Worm (Caenorhabditis elegans) whole organism, early embryonic: ENCODE data around the gene clec-130.

Experiments
- B0310.2 ChIP-seq: sonication (generic microtip); optimal IDR thresholded peaks from 2 replicates; lab custom pipeline; 2016; ENCODE audit warnings: mild to moderate bottlenecking, missing genetic modification characterization, missing compliant biosample characterization
- F13C5.2 ChIP-seq: sonication (generic microtip); optimal IDR thresholded peaks from 2 replicates; lab custom pipeline; 2017; ENCODE audit warnings: mild to moderate bottlenecking, missing genetic modification characterization, inconsistent platforms, missing compliant biosample characterization
- aly-1 ChIP-seq: sonication (generic microtip); optimal IDR thresholded peaks from 2 replicates; lab custom pipeline; 2016; ENCODE audit warnings: missing genetic modification characterization, missing compliant biosample characterization
- ama-1 ChIP-seq: fragments of 150-350 bp; optimal IDR thresholded peaks from 2 replicates; lab custom pipeline; 2014
- ceh-13 ChIP-seq: fragments of 200-800 bp; sonication (Bioruptor generic); optimal IDR thresholded peaks from 2 replicates; lab custom pipeline; 2018; ENCODE audit warnings: mild to moderate bottlenecking, missing genetic modification characterization, missing compliant biosample characterization
- ceh-36 ChIP-seq: sonication (generic microtip); optimal IDR thresholded peaks from 2 replicates; lab custom pipeline; 2016; ENCODE audit warnings: missing genetic modification characterization, inconsistent platforms, missing compliant biosample characterization
- ets-7 ChIP-seq: sonication (generic microtip); optimal IDR thresholded peaks from 2 replicates; lab custom pipeline; 2016; ENCODE audit warnings: missing genotype, missing genetic modification characterization, missing compliant biosample characterization
- flt-1 ChIP-seq: fragments of 200-800 bp; sonication (Bioruptor generic); IDR thresholded peaks from 2 replicates; pipeline ENCODE4 v1.3.6; 2022; ENCODE audit warnings: missing genetic modification characterization, missing compliant biosample characterization
- hmbx-1 ChIP-seq: sonication (generic microtip); optimal IDR thresholded peaks from 2 replicates; lab custom pipeline; 2016; ENCODE audit warnings: mild to moderate bottlenecking, missing genetic modification characterization, missing compliant biosample characterization
- hmg-4 ChIP-seq: fragments of 200-800 bp; sonication (Bioruptor generic); optimal IDR thresholded peaks from 2 replicates; lab custom pipeline; 2018; ENCODE audit warnings: mild to moderate bottlenecking, missing genetic modification characterization, missing compliant biosample characterization
- hnd-1 ChIP-seq: sonication (generic microtip); optimal IDR thresholded peaks from 2 replicates; lab custom pipeline; 2016; ENCODE audit warnings: missing genetic modification characterization, missing compliant biosample characterization
- pes-1 ChIP-seq: fragments of 200-800 bp; sonication (Bioruptor generic); IDR thresholded peaks from 2 replicates; pipeline ENCODE4 v1.3.6; 2022; ENCODE audit warnings: missing genetic modification reagents, missing genetic modification characterization, missing compliant biosample characterization
- scrt-1 ChIP-seq: fragments of 200-800 bp; sonication (Bioruptor generic); IDR thresholded peaks from 2 replicates; pipeline ENCODE4 v1.3.6; 2022; ENCODE audit warnings: missing genetic modification characterization, missing compliant biosample characterization
- sea-1 ChIP-seq: fragments of 200-800 bp; sonication (Bioruptor generic); conservative IDR thresholded peaks from 2 replicates; pipeline ENCODE4 v1.3.6; 2022; ENCODE audit warnings: missing genetic modification characterization, missing compliant biosample characterization
- tbx-11 ChIP-seq: fragments of 200-800 bp; sonication (Bioruptor generic); IDR thresholded peaks from 2 replicates; pipeline ENCODE4 v1.3.6; 2022; ENCODE audit warnings: missing genetic modification characterization, missing compliant biosample characterization
- tbx-37 ChIP-seq: fragments of 200-800 bp; sonication (Bioruptor generic); conservative IDR thresholded peaks from 2 replicates; pipeline ENCODE4 v1.3.6; 2022; ENCODE audit warnings: missing genetic modification reagents, missing genetic modification characterization, missing compliant biosample characterization
- tra-4 ChIP-seq: sonication (generic microtip); optimal IDR thresholded peaks from 2 replicates; lab custom pipeline; 2017; ENCODE audit warnings: missing genetic modification characterization, missing compliant biosample characterization

clec-130 gene

DNA sequence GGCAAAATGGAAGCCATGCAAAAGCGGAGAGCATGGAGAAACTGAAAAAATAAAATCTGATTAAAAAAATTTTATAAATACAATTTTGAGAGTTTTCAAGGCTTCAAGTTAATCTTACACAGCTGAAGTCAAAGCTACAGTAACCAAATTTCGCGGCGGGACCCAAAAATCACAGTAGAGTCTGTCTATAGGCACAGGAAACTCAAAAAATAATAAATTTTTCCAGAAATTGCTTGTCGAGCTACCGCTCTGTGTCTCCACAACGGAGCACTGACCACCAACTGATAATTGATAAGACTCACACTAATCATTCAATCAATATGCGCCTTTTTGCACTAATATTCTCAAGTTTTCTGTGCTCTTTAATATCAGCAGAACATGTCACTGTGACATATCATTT is 23.0 kb upstream of the clec-130 start, which contains the start of gene W10G11.19:
Gene W10G11.19 (plus strand): TSS at position 301 of the 400 bp plus-strand sequence.
- TF ChIP-seq hnd-1 (tag; lab: Kevin White, UChicago) = no peak
- TF ChIP-seq ama-1 (lab: Kevin White, UChicago) = no peak
- no peak for TF ChIP-seq pes-1
- TF ChIP-seq ets-7 (tag; lab: Kevin White, UChicago) = no peak
- TF ChIP-seq flt-1 (GFP tag; lab: Robert Waterston, UW) = no peak
- TF ChIP-seq tra-4 (tag; lab: Kevin White, UChicago) = no peak
- TF ChIP-seq ceh-13 (GFP tag; lab: Kevin White, UChicago) = no peak
- TF ChIP-seq tbx-11 = no peak
- no peak for TF ChIP-seq B0310.2 (tag; lab: Kevin White, UChicago)
- TF ChIP-seq ceh-36 (tag; lab: Kevin White, UChicago) = no peak
- no peak for TF ChIP-seq scrt-1 (GFP tag; lab: Robert Waterston, UW)
- no peak for TF ChIP-seq F13C5.2
- no peak for TF ChIP-seq hmbx-1
- TF ChIP-seq aly-1 (tag; lab: Kevin White, UChicago) = no peak
- no peak for TF ChIP-seq sea-1 (GFP tag; lab: Robert Waterston, UW)
- no peak for TF ChIP-seq tbx-37
- no peak for TF ChIP-seq hmg-4

DNA sequence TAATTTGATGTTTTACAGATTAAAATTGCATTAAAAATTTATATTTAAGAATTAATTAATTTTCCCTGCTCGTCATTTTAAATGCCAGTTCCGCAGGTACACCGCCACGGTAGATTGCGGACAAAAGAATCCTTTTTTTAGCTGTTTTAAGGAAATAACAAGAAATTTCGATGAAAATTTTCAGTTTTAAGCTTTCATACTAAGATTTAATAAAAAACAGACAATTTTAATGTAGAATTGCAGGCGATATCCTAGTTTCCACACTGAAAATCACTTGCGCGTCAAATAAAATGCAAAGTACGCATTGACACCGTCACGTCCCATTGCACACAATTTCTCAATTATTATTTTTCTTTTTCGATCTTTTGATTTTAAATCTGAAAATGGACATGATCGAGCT is 19.9 kb upstream of the clec-130 start, which contains the start of gene dnc-3:
Gene dnc-3 (plus strand): TSS at position 272 of the 400 bp plus-strand sequence.
- TF ChIP-seq F13C5.2 (peak; percentile 40), hmg-4 (no peak), ama-1 (lab: Kevin White, UChicago) (no peak), hmbx-1 (no peak), ceh-13 (GFP tag; lab: Kevin White, UChicago) (no peak)

DNA sequence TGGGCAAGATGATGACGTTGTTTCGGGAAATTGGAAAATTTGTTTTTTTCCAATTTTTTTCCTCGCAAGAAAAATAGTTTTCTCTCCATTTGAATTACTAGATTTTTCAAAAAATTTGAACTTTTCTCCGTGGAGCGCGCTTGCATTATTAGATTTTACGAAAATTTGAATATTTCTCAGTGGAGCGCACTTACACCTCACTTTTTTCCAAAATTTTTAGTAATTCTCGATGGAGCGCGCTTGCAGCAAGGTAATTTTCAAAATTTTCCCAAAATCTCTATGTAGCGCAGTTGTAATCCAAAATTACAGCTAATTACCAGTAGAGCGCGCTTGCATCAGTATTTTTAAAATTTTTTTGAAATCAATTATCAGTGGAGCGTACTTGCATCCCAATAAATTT is 18.7 kb upstream of the clec-130 start:
- no peak for TF ChIP-seq hnd-1 (tag; lab: Kevin White, UChicago)
- TF ChIP-seq flt-1 (GFP tag; lab: Robert Waterston, UW) = no peak
- TF ChIP-seq hmg-4 = no peak

DNA sequence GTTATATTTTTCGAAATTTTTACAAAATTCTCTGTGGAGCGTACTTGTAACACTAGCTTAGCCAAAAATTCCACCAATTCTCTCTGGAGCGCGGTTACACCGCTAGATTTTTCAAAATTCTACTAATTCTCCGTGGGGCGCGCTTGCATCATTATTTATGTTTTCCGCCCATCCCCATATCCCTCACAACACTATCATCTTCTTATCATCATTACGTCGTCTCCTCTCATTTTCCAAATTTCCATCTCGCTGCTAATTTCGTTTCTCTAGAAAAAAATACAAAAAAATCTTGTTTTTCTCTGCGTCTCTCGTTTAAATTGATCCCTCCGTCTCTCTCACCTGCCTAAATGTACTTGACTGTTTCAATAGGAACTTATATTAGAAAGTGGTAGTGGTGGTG is 18.1 kb upstream of the clec-130 start:
- TF ChIP-seq tbx-11 = no peak
- TF ChIP-seq F13C5.2 = no peak
- TF ChIP-seq flt-1 (GFP tag; lab: Robert Waterston, UW) = no peak
- no peak for TF ChIP-seq ceh-13 (GFP tag; lab: Kevin White, UChicago)
- no peak for TF ChIP-seq tbx-37
- no peak for TF ChIP-seq hmg-4
- TF ChIP-seq hmbx-1 = no peak
- no peak for TF ChIP-seq scrt-1 (GFP tag; lab: Robert Waterston, UW)
- TF ChIP-seq aly-1 (tag; lab: Kevin White, UChicago) = no peak
- TF ChIP-seq ets-7 (tag; lab: Kevin White, UChicago) = no peak

DNA sequence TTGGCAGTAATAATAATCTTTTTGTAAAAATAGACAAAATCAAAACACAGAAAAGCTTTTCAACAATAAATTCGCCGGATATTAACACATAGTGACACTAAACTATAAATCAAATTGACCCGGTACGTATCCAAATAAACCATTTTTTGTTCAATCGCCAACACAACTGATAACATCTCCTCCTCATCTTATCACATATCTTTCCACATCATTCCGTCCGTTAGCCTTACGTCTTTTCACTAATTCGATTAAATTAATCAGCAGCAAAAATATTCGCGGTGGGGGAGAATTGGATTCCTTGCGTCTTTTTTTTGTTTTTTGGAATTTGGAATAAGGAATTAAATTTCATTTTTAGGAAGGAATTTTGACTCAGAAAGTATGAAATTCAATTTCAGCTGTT is 16.8 kb upstream of the clec-130 start:
- TF ChIP-seq tbx-11 (no peak), tbx-37 (no peak), F13C5.2 (no peak), flt-1 (GFP tag; lab: Robert Waterston, UW) (no peak)

DNA sequence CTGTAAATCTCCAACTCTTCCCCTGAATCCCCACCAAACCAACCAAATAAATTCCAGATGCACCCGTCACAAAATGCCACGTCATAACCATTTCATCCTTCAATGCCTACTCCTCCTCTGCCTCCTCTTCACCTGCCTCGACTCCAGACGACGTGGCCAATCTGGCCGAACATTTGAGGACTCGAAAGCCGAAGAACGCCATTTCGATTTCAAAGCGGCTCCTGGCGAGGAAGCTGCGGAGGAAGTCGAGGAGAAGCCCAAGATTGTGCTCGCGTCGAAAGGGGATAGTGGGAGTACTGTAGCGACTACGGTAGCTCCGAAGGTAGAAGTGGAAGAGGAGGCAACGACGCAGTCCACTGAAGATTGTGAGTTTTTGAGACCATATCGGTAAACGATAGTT is 15.9 kb upstream of the clec-130 start, which contains the start of gene lgc-45:
Gene lgc-45 (plus strand): TSS at position 56 of the 400 bp plus-strand sequence.
- TF ChIP-seq B0310.2 (tag; lab: Kevin White, UChicago) (no peak), ama-1 (lab: Kevin White, UChicago) (no peak), tbx-11 (no peak), ets-7 (tag; lab: Kevin White, UChicago) (no peak)

DNA sequence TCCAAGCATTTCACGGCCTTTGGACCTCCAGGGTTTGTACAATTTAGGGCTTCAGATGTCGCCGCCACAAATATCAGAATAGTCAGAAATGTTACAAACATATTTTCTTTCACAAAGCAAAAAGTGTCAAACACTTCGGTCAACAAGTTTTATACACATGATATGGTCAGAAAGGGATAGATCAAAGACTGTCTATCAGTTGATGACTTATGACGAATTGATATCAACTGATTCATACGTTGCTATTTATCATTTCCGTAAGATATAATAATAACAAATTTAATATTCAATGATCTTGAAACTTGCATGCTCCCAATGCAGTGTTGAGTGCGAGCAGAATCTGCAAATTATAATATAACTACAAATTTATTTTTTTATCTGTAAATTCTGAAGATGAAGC is 12.8 kb upstream of the clec-130 start, which contains the start of gene W10G11.1:
Gene W10G11.1 (minus strand): TSS at position 101 of the 400 bp plus-strand sequence.
- no peak for TF ChIP-seq hmg-4
- no peak for TF ChIP-seq hmbx-1
- no peak for TF ChIP-seq tra-4 (tag; lab: Kevin White, UChicago)
- TF ChIP-seq hnd-1 (tag; lab: Kevin White, UChicago) = no peak
- TF ChIP-seq B0310.2 (tag; lab: Kevin White, UChicago) = no peak
- no peak for TF ChIP-seq ama-1 (lab: Kevin White, UChicago)
- no peak for TF ChIP-seq tbx-11
- no peak for TF ChIP-seq scrt-1 (GFP tag; lab: Robert Waterston, UW)
- no peak for TF ChIP-seq sea-1 (GFP tag; lab: Robert Waterston, UW)
- no peak for TF ChIP-seq ceh-13 (GFP tag; lab: Kevin White, UChicago)
- no peak for TF ChIP-seq ceh-36 (tag; lab: Kevin White, UChicago)
- TF ChIP-seq aly-1 (tag; lab: Kevin White, UChicago) = no peak
- TF ChIP-seq flt-1 (GFP tag; lab: Robert Waterston, UW) = no peak
- no peak for TF ChIP-seq F13C5.2
- no peak for TF ChIP-seq ets-7 (tag; lab: Kevin White, UChicago)
- no peak for TF ChIP-seq pes-1
- no peak for TF ChIP-seq tbx-37

DNA sequence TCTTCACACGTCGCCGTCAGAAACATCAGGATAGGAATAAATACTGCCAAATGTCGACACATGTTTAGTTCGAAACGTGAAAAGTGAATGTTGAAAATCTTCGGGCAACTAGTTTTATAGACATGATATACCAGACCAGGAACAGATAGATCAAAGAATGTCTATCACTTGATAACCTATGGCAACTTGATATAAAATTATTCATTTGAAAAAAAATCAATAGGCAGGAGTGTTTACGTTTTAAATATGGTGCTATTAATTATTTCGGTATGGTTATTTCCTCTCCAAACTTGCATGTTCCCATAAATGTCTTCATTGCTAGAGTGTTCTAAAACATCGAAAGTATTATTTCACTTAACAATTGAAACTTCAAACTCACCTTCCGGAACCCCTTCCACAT is 11.8 kb upstream of the clec-130 start, which contains the start of gene W10G11.2:
Gene W10G11.2 (minus strand): TSS at position 101 of the 400 bp plus-strand sequence.
- TF ChIP-seq ets-7 (tag; lab: Kevin White, UChicago) = no peak

DNA sequence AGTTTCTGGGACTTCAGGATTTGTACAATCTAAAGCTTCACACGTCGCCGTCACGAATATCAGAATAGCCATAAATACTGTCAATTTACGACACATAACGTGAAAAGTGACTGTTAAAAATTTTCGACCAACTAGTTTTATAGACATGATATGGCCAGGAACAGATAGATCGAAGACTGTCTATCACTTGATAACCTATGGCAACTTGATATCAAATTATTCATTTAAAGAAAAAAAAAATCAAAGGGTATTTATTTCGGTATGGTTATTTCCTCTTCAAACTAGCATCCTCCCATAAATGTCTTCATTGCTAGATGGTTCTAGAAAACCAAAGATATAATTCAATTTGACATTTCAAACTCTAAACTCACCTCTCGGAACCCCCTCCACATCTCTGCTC is 10.9 kb upstream of the clec-130 start, which contains the start of gene W10G11.3:
Gene W10G11.3 (minus strand): TSS at position 101 of the 400 bp plus-strand sequence.
- TF ChIP-seq tbx-37 (no peak), tbx-11 (no peak), F13C5.2 (no peak), ceh-36 (tag; lab: Kevin White, UChicago) (no peak), hmbx-1 (no peak), pes-1 (no peak), aly-1 (tag; lab: Kevin White, UChicago) (no peak), scrt-1 (GFP tag; lab: Robert Waterston, UW) (no peak), B0310.2 (tag; lab: Kevin White, UChicago) (no peak), flt-1 (GFP tag; lab: Robert Waterston, UW) (no peak), hmg-4 (no peak), hnd-1 (tag; lab: Kevin White, UChicago) (no peak), ceh-13 (GFP tag; lab: Kevin White, UChicago) (no peak), tra-4 (tag; lab: Kevin White, UChicago) (no peak), ets-7 (tag; lab: Kevin White, UChicago) (no peak)
